Fruit fly (Drosophila melanogaster) whole organism, adult: ENCODE results near the gene CG2540.
A peak's percentile ranks its signal among the peaks of the same experiment; 100 is the strongest.

ENCODE experiments used
- CG11617 ChIP-seq: fragments of 200-800 bp; sonication (Bioruptor generic); optimal IDR thresholded peaks from 2 replicates; lab custom pipeline; 2017; ENCODE audit warnings: mild to moderate bottlenecking, missing biosample characterization, missing genetic modification reagents, missing genetic modification characterization
- CG12768 ChIP-seq: fragments of 200-800 bp; sonication (Bioruptor generic); optimal IDR thresholded peaks from 2 replicates; lab custom pipeline; 2017; ENCODE audit warnings: missing biosample characterization, missing genetic modification characterization, mild to moderate bottlenecking, moderate library complexity, missing genetic modification reagents
- CG14711 ChIP-seq: fragments of 200-800 bp; sonication (Bioruptor generic); optimal IDR thresholded peaks from 2 replicates; lab custom pipeline; 2018; ENCODE audit warnings: missing biosample characterization, mild to moderate bottlenecking, missing genetic modification characterization, moderate library complexity
- CG1620 ChIP-seq: fragments of 200-800 bp; sonication (Bioruptor generic); optimal IDR thresholded peaks from 2 replicates; lab custom pipeline; 2016; ENCODE audit warnings: missing biosample characterization, missing genetic modification characterization
- CG33017 ChIP-seq: fragments of 200-800 bp; sonication (Bioruptor generic); optimal IDR thresholded peaks from 2 replicates; lab custom pipeline; 2018; ENCODE audit warnings: missing biosample characterization, mild to moderate bottlenecking, missing genetic modification characterization, moderate library complexity
- CG5204 ChIP-seq: fragments of 200-800 bp; sonication (Bioruptor generic); optimal IDR thresholded peaks from 2 replicates; lab custom pipeline; 2016; ENCODE audit warnings: missing biosample characterization, missing genetic modification characterization
- CG7045 ChIP-seq: fragments of 200-800 bp; sonication (Bioruptor generic); optimal IDR thresholded peaks from 2 replicates; lab custom pipeline; 2017; ENCODE audit warnings: missing biosample characterization, mild to moderate bottlenecking, missing genetic modification characterization
- CG7101 ChIP-seq: fragments of 200-800 bp; sonication (Bioruptor generic); optimal IDR thresholded peaks from 2 replicates; lab custom pipeline; 2018; ENCODE audit warnings: missing biosample characterization, mild to moderate bottlenecking, missing genetic modification characterization, moderate library complexity
- Clk ChIP-seq: fragments of 200-800 bp; sonication (Bioruptor generic); optimal IDR thresholded peaks from 2 replicates; lab custom pipeline; 2017; ENCODE audit warnings: missing biosample characterization, missing genetic modification characterization
- Crg-1 ChIP-seq: fragments of 200-800 bp; sonication (Bioruptor generic); optimal IDR thresholded peaks from 2 replicates; lab custom pipeline; 2016; ENCODE audit warnings: missing biosample characterization, missing genetic modification characterization
- Hr96 ChIP-seq: fragments of 200-800 bp; sonication (Bioruptor generic); optimal IDR thresholded peaks from 2 replicates; lab custom pipeline; 2016; ENCODE audit warnings: missing biosample characterization, missing genetic modification characterization
- Mnt ChIP-seq: fragments of 200-800 bp; sonication (Bioruptor generic); optimal IDR thresholded peaks from 2 replicates; lab custom pipeline; 2016; ENCODE audit warnings: missing biosample characterization, mild to moderate bottlenecking, missing genetic modification characterization
- bab1 ChIP-seq: fragments of 200-800 bp; sonication (Bioruptor generic); optimal IDR thresholded peaks from 3 replicates; lab custom pipeline; 2019; ENCODE audit warnings: missing biosample characterization, mild to moderate bottlenecking, missing genetic modification characterization, moderate library complexity
- cic ChIP-seq: fragments of 200-800 bp; sonication (Bioruptor generic); optimal IDR thresholded peaks from 2 replicates; lab custom pipeline; 2017; ENCODE audit warnings: missing biosample characterization, mild to moderate bottlenecking, missing genetic modification characterization, moderate library complexity
- cnc ChIP-seq, 2 experiments: fragments of >200 bp; optimal IDR thresholded peaks; 2 replicates each; lab custom pipeline; 2017
- kay ChIP-seq: fragments of 200-800 bp; sonication (Bioruptor generic); peaks from one replicate; lab custom pipeline; 2016; ENCODE audit warnings: missing biosample characterization, missing genetic modification characterization, borderline replicate concordance
- ovo ChIP-seq: fragments of 200-800 bp; sonication (Bioruptor generic); optimal IDR thresholded peaks from 2 replicates; lab custom pipeline; 2016; ENCODE audit warnings: missing biosample characterization, missing genetic modification characterization
- pad ChIP-seq: fragments of 200-800 bp; sonication (Bioruptor generic); optimal IDR thresholded peaks from 3 replicates; lab custom pipeline; 2017; ENCODE audit warnings: missing biosample characterization, missing genetic modification characterization, mild to moderate bottlenecking, moderate library complexity, missing genetic modification reagents
- tj ChIP-seq: fragments of 200-800 bp; sonication (Bioruptor generic); optimal IDR thresholded peaks from 3 replicates; lab custom pipeline; 2017; ENCODE audit warnings: missing biosample characterization, mild to moderate bottlenecking, missing genetic modification characterization, moderate library complexity
- toe ChIP-seq: fragments of 200-800 bp; sonication (Bioruptor generic); optimal IDR thresholded peaks from 2 replicates; lab custom pipeline; 2016; ENCODE audit warnings: missing biosample characterization, missing genetic modification characterization

CG2540 gene

DNA sequence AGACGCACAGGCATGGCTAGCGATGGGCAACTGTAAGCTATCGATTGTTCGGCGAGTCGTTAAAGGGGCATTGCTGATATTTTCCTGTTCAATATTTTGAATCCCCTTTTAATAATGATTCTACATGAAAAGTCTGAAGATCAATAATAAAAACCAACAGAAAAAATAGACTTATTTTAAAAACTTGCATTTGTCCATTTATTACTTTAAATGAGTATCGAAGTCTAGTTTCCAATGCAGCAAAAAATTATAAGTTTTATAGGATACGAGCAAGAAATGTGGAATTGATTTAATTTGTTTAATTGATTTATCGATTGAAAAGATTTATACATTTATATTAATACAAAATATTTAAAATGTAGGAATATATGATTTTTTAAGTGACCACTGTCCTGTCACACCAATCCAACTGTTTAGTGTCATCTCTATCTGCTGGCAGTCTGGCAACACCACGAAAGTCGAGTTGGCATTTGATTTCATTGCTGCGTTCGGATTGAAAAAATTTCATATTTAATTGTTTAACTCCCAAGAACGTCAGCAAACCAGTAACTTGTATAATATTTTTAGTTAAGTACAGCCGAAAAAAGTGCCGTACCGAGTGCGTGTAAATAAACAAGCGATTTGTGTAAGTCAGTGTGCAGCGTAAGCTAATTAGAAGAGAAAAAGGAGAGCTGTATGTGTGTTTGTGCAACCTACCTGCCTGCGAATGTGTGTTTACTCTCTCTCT lies 33.9 kb upstream of the CG2540 start, which contains the start of the genes CG1824 and Sec16:
CG1824 (minus strand) TSS at position 15 of the 727 bp plus-strand sequence.
Sec16 (plus strand) TSS at position 438 of the 727 bp plus-strand sequence.
- peak; percentile 67 for TF ChIP-seq pad (GFP tag; lab: Kevin White, UChicago)
- TF ChIP-seq CG11617 (GFP tag; lab: Kevin White, UChicago) = peak; percentile 69
- TF ChIP-seq bab1 (GFP tag; lab: Kevin White, UChicago) = no peak
- no peak for TF ChIP-seq cic (GFP tag; lab: Kevin White, UChicago)
- TF ChIP-seq CG1620 (GFP tag; lab: Kevin White, UChicago) = peak; percentile 45
- TF ChIP-seq toe (GFP tag; lab: Kevin White, UChicago) = peak; percentile 66
- peak; percentile 12 for TF ChIP-seq Crg-1 (GFP tag; lab: Kevin White, UChicago)
- peak; percentile 60 for TF ChIP-seq ovo
- no peak for TF ChIP-seq kay (GFP tag; lab: Kevin White, UChicago)
- TF ChIP-seq CG14711 = peak; percentile 31
- peak; percentile 68 for TF ChIP-seq tj (GFP tag; lab: Kevin White, UChicago)
- TF ChIP-seq Mnt (GFP tag; lab: Kevin White, UChicago) = no peak
- TF ChIP-seq CG7045 (GFP tag; lab: Kevin White, UChicago) = peak; percentile 15
- peak; percentile 61 for TF ChIP-seq CG7101 (tag; lab: Kevin White, UChicago)
- no peak for TF ChIP-seq cnc (optimal IDR thresholded peaks at IDR 0.05; lab: Kevin White, UChicago)

DNA sequence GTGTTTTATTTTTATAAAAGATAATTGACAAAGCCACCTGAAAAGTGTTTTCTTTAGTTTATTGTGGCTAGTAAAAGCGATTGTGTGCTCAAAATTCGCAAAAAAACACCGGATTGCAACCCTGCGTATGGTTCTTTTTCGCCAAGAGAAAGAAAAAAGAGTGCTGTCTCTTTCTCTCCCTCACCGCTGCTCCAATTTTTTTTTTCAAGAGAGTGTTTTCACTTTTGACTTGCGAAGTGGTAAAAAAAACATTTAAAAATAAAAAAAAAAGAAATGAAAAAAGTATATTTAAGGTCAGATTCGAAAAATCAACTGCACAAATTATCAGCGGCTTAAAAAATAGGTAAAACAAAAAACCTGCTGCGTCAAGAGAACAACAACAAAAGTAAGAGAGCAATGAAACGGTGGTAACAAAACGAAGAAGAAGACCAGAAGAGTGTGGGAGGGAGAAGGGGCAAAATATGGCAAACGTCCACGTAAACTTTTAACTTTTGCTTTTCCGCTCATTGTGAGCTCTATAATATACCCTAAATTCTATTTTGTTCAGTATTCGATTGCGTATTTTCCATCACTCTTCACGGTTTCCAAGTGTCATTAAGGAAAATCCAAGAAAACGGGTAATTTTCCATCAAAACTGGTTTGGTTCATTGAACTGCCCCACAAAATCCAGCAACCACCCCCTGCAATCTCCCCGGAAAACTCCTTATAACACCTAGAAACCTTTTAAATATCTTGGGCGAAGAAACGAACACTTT lies 33.1 kb upstream of the CG2540 start:
- TF ChIP-seq Mnt (GFP tag; lab: Kevin White, UChicago) = peak; percentile 26
- TF ChIP-seq CG1620 (GFP tag; lab: Kevin White, UChicago) = peak; percentile 41
- no peak for TF ChIP-seq toe (GFP tag; lab: Kevin White, UChicago)
- TF ChIP-seq cnc (optimal IDR thresholded peaks at IDR 0.05; lab: Kevin White, UChicago) = no peak
- TF ChIP-seq pad (GFP tag; lab: Kevin White, UChicago) = no peak
- no peak for TF ChIP-seq CG5204 (GFP tag; lab: Kevin White, UChicago)
- peak; percentile 22 for TF ChIP-seq ovo
- no peak for TF ChIP-seq CG33017 (tag; lab: Kevin White, UChicago)
- no peak for TF ChIP-seq kay (GFP tag; lab: Kevin White, UChicago)
- TF ChIP-seq cic (GFP tag; lab: Kevin White, UChicago) = peak; percentile 14
- TF ChIP-seq tj (GFP tag; lab: Kevin White, UChicago) = peak; percentile 46
- peak; percentile 34 for TF ChIP-seq CG12768 (GFP tag; lab: Kevin White, UChicago)

DNA sequence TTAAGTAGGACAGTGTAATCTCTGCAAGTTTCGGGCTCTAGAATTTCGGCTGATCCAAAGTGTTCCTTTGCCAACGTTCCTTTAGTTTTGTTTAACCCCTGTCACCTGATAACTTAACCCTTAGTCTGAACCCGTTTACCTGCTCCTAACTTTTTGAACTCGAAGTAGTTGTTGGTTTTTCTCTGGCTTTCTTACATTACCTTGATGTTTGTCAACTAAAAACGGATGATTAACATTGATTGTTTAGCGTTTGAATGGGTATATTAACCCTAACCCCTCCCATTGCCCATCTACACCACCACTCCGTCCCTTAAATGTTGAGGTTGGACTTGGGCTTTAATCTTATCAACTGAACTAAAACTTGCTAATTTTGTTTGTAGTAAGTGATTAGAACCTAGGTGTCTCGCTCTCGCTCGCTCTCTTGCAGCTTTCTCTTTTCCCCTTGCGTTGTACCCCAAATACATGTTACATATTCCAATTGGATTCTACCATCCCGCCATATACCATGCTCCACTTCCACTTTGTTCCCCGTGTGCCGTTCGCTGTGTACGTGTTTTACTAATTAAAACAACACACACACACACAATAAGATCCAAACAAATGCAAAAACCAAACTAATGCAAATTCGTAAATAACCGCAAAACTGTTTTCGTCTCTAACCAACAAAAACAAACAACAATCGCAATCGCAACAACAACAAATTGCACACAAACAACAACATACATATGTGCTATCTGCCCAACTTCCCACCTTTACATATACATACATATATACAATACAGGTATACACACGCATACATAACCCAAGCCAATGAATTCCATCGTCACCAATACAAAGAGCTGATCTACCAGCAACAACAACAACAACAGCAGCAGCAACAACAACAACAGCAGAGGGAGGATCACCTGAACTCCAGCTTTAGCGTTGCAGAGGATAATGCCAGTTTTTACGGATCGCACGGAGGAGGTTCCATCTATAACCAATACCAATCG lies 28.6 kb upstream of the CG2540 start:
- peak; percentile 23 for TF ChIP-seq CG33017 (tag; lab: Kevin White, UChicago)
- TF ChIP-seq CG7101 (tag; lab: Kevin White, UChicago) = peak; percentile 49
- TF ChIP-seq CG11617 (GFP tag; lab: Kevin White, UChicago) = peak; percentile 18
- TF ChIP-seq Crg-1 (GFP tag; lab: Kevin White, UChicago) = no peak
- peak; percentile 56 for TF ChIP-seq cic (GFP tag; lab: Kevin White, UChicago)
- TF ChIP-seq CG14711 = peak; percentile 3
- TF ChIP-seq CG12768 (GFP tag; lab: Kevin White, UChicago) = peak; percentile 25
- TF ChIP-seq Hr96 (GFP tag; lab: Kevin White, UChicago) = no peak
- TF ChIP-seq kay (GFP tag; lab: Kevin White, UChicago) = no peak
- no peak for TF ChIP-seq CG1620 (GFP tag; lab: Kevin White, UChicago)
- no peak for TF ChIP-seq ovo
- peak; percentile 15 for TF ChIP-seq Mnt (GFP tag; lab: Kevin White, UChicago)
- no peak for TF ChIP-seq CG5204 (GFP tag; lab: Kevin White, UChicago)
- TF ChIP-seq Clk (GFP tag; lab: Kevin White, UChicago) = no peak
- TF ChIP-seq tj (GFP tag; lab: Kevin White, UChicago) = peak; percentile 14
- peak; percentile 80 for TF ChIP-seq pad (GFP tag; lab: Kevin White, UChicago)
- no peak for TF ChIP-seq CG7045 (GFP tag; lab: Kevin White, UChicago)
- no peak for TF ChIP-seq toe (GFP tag; lab: Kevin White, UChicago)
- no peak for TF ChIP-seq cnc (optimal IDR thresholded peaks at IDR 0.05; lab: Kevin White, UChicago)
- no peak for TF ChIP-seq bab1 (GFP tag; lab: Kevin White, UChicago)

DNA sequence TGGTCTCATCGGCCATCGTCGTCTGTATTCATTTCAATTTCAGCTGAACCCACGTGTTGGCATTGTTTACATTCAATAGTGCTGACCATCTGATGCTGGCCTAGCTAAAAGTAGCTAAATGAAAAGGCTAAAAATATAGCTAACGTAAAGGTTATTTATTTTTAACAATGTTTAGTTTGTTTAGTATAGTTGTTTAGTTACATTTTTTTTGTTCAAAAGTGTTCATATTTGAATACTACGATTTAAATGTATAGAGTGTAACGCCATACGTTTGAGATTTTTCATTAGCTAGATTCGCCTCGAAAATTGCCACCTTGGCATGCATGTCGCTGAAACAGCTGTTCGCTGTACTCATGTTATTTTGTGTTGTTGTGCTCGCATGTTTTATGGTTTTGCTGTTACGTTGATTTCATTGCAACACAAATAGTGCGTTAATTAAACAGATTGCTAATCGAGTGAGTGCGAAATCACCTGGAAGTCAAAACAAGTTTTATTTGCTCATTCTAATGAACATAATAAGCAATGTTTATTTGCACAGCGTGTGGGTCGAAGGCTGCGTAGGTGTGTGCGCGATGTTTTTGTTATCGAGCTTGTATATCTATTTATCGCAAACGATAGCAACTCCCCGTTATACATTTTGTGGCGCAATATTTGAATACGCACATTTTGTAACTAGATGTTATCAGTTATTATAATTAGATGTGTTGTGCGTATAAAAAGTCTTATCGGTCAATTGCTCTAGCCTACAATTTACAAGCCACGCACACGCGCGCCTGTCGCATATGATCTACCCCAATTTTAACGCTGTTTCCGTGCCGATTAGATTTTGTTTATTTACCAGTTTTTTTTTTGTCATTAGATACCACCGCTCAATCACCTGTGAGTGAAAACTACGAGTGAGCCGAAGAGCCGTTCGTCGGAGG lies 17.9 kb upstream of the CG2540 start, which contains the start of the genes CG1463 and Fpgs1:
CG1463 (minus strand) TSS at position 132 of the 923 bp plus-strand sequence.
Fpgs1 (plus strand) TSS at position 332 of the 923 bp plus-strand sequence.
- TF ChIP-seq CG7045 (GFP tag; lab: Kevin White, UChicago) (no peak), Hr96 (GFP tag; lab: Kevin White, UChicago) (no peak), Mnt (GFP tag; lab: Kevin White, UChicago) (peak; percentile 98), toe (GFP tag; lab: Kevin White, UChicago) (no peak), CG1620 (GFP tag; lab: Kevin White, UChicago) (peak; percentile 28), CG7101 (tag; lab: Kevin White, UChicago) (peak; percentile 72), CG11617 (GFP tag; lab: Kevin White, UChicago) (peak; percentile 88), pad (GFP tag; lab: Kevin White, UChicago) (peak; percentile 47), Crg-1 (GFP tag; lab: Kevin White, UChicago) (peak; percentile 6), tj (GFP tag; lab: Kevin White, UChicago) (peak; percentile 70), CG12768 (GFP tag; lab: Kevin White, UChicago) (no peak), ovo (peak; percentile 59), CG14711 (peak; percentile 59), bab1 (GFP tag; lab: Kevin White, UChicago) (peak; percentile 72)
